Fruit fly (Drosophila melanogaster) whole organism, prepupa: ENCODE results near the gene CG7182.
A peak's percentile ranks its signal among the peaks of the same experiment; 100 is the strongest.

Experiments
- Blimp-1 ChIP-seq: fragments of 200-800 bp; sonication (Bioruptor generic); optimal IDR thresholded peaks from 3 replicates; lab custom pipeline; 2017; ENCODE audit warnings: missing biosample characterization, missing genetic modification characterization, mild to moderate bottlenecking, moderate library complexity, missing genetic modification reagents
- CG10631 ChIP-seq: fragments of 200-800 bp; sonication (Bioruptor generic); optimal IDR thresholded peaks from 2 replicates; lab custom pipeline; 2016; ENCODE audit warnings: missing biosample characterization, missing genetic modification characterization
- CG10669 ChIP-seq: fragments of 200-800 bp; sonication (Bioruptor generic); optimal IDR thresholded peaks from 3 replicates; lab custom pipeline; 2018; ENCODE audit warnings: missing biosample characterization, mild to moderate bottlenecking, missing genetic modification characterization, moderate library complexity
- CG11762 ChIP-seq: fragments of 200-800 bp; sonication (Bioruptor generic); optimal IDR thresholded peaks from 3 replicates; lab custom pipeline; 2016; ENCODE audit warnings: missing biosample characterization, missing genetic modification characterization; ENCODE audit not compliant: insufficient read depth
- CG11902 ChIP-seq: fragments of 200-800 bp; sonication (Bioruptor generic); optimal IDR thresholded peaks from 3 replicates; lab custom pipeline; 2016; ENCODE audit warnings: missing biosample characterization, missing genetic modification characterization
- CG15336 ChIP-seq: fragments of 200-800 bp; sonication (Bioruptor generic); IDR thresholded peaks from 2 replicates; pipeline ENCODE4 v1.3.6; 2022; ENCODE audit warnings: missing biosample characterization, missing genetic modification characterization
- CG1621 ChIP-seq: fragments of 200-800 bp; sonication (Bioruptor generic); optimal IDR thresholded peaks from 3 replicates; lab custom pipeline; 2018; ENCODE audit warnings: missing biosample characterization, mild to moderate bottlenecking, missing genetic modification characterization
- CG16779 ChIP-seq: fragments of 200-800 bp; sonication (Bioruptor generic); optimal IDR thresholded peaks from 3 replicates; lab custom pipeline; 2017; ENCODE audit warnings: missing biosample characterization, mild to moderate bottlenecking, missing genetic modification characterization
- CG3032 ChIP-seq: fragments of 200-800 bp; optimal IDR thresholded peaks from 2 replicates; lab custom pipeline; 2019; ENCODE audit warnings: missing biosample characterization, mild to moderate bottlenecking, missing genetic modification characterization, moderate library complexity
- CG31627 ChIP-seq: fragments of 200-800 bp; sonication (Bioruptor generic); optimal IDR thresholded peaks from 3 replicates; lab custom pipeline; 2016; ENCODE audit warnings: missing biosample characterization, missing genetic modification characterization
- CG32006 ChIP-seq: fragments of 200-800 bp; sonication (Bioruptor generic); optimal IDR thresholded peaks from 3 replicates; lab custom pipeline; 2017; ENCODE audit warnings: missing biosample characterization, mild to moderate bottlenecking, missing genetic modification characterization
- CG4318 ChIP-seq: fragments of 200-800 bp; sonication (Bioruptor generic); optimal IDR thresholded peaks from 3 replicates; lab custom pipeline; 2017; ENCODE audit warnings: missing biosample characterization, mild to moderate bottlenecking, missing genetic modification characterization
- CG6163 ChIP-seq: fragments of 200-800 bp; sonication (Bioruptor generic); IDR thresholded peaks from 3 replicates; pipeline ENCODE4 v1.3.6; 2022; ENCODE audit warnings: missing biosample characterization, missing genetic modification characterization
- CG6276 ChIP-seq: fragments of 200-800 bp; sonication (Bioruptor generic); optimal IDR thresholded peaks from 2 replicates; lab custom pipeline; 2017; ENCODE audit warnings: missing biosample characterization, mild to moderate bottlenecking, missing genetic modification characterization
- CG6792 ChIP-seq: fragments of 200-800 bp; sonication (Bioruptor generic); optimal IDR thresholded peaks from 3 replicates; lab custom pipeline; 2016; ENCODE audit warnings: missing biosample characterization, missing genetic modification characterization
- CG6808 ChIP-seq: fragments of 200-800 bp; sonication (Bioruptor generic); optimal IDR thresholded peaks from 3 replicates; lab custom pipeline; 2017; ENCODE audit warnings: missing biosample characterization, missing genetic modification characterization, mild to moderate bottlenecking, moderate library complexity, missing genetic modification reagents
- CG6854 ChIP-seq: fragments of 200-800 bp; sonication (Bioruptor generic); optimal IDR thresholded peaks from 2 replicates; lab custom pipeline; 2017; ENCODE audit warnings: missing biosample characterization, mild to moderate bottlenecking, missing genetic modification characterization
- CG7368 ChIP-seq: fragments of 200-800 bp; sonication (Bioruptor generic); optimal IDR thresholded peaks from 3 replicates; lab custom pipeline; 2016; ENCODE audit warnings: missing biosample characterization, missing genetic modification characterization
- CG8319 ChIP-seq: fragments of 200-800 bp; sonication (Bioruptor generic); optimal IDR thresholded peaks from 3 replicates; lab custom pipeline; 2016; ENCODE audit warnings: missing biosample characterization, missing genetic modification characterization
- CG8632 ChIP-seq: fragments of 200-800 bp; sonication (Bioruptor generic); optimal IDR thresholded peaks from 3 replicates; lab custom pipeline; 2016; ENCODE audit warnings: missing biosample characterization, missing genetic modification characterization
- Eip93F ChIP-seq: fragments of 200-800 bp; sonication (Bioruptor generic); optimal IDR thresholded peaks from 2 replicates; lab custom pipeline; 2016; ENCODE audit warnings: missing biosample characterization, mild to moderate bottlenecking, missing genetic modification characterization
- Ets21C ChIP-seq: fragments of 200-800 bp; sonication (Bioruptor generic); optimal IDR thresholded peaks from 3 replicates; lab custom pipeline; 2016; ENCODE audit warnings: missing biosample characterization, missing genetic modification characterization
- Ets96B ChIP-seq: fragments of 200-800 bp; optimal IDR thresholded peaks from 2 replicates; lab custom pipeline; 2019; ENCODE audit warnings: missing biosample characterization, mild to moderate bottlenecking, missing genetic modification characterization, moderate library complexity
- Gug ChIP-seq: fragments of 200-800 bp; sonication (Bioruptor generic); IDR thresholded peaks from 2 replicates; pipeline ENCODE4 v1.3.6; 2022; ENCODE audit warnings: missing biosample characterization, missing genetic modification characterization
- Hr38 ChIP-seq: sonication (Bioruptor generic); optimal IDR thresholded peaks from 2 replicates; lab custom pipeline; 2016; ENCODE audit warnings: missing biosample characterization, missing genetic modification characterization
- Hr39 ChIP-seq: fragments of 200-800 bp; sonication (Bioruptor generic); optimal IDR thresholded peaks from 2 replicates; lab custom pipeline; 2016; ENCODE audit warnings: missing biosample characterization, missing genetic modification characterization
- Lpt ChIP-seq: fragments of 200-800 bp; sonication (Bioruptor generic); optimal IDR thresholded peaks from 3 replicates; lab custom pipeline; 2016; ENCODE audit warnings: missing biosample characterization, missing genetic modification characterization
- Met ChIP-seq: fragments of 200-800 bp; sonication (Bioruptor generic); optimal IDR thresholded peaks from 3 replicates; lab custom pipeline; 2016; ENCODE audit warnings: missing biosample characterization, missing genetic modification characterization
- OdsH ChIP-seq: fragments of 200-800 bp; sonication (Bioruptor generic); optimal IDR thresholded peaks from 3 replicates; lab custom pipeline; 2016; ENCODE audit warnings: missing biosample characterization, missing genetic modification characterization
- Smox ChIP-seq: fragments of 200-800 bp; sonication (Bioruptor generic); optimal IDR thresholded peaks from 3 replicates; lab custom pipeline; 2016; ENCODE audit warnings: missing biosample characterization, missing genetic modification characterization
- Sox102F ChIP-seq: fragments of 200-800 bp; sonication (Bioruptor generic); optimal IDR thresholded peaks from 2 replicates; lab custom pipeline; 2016; ENCODE audit warnings: missing biosample characterization, mild to moderate bottlenecking, missing genetic modification characterization
- achi ChIP-seq: fragments of 200-800 bp; sonication (Bioruptor generic); optimal IDR thresholded peaks from 3 replicates; lab custom pipeline; 2016; ENCODE audit warnings: missing biosample characterization, missing genetic modification characterization
- acj6 ChIP-seq: fragments of 200-800 bp; sonication (Bioruptor generic); optimal IDR thresholded peaks from 3 replicates; lab custom pipeline; 2016; ENCODE audit warnings: missing biosample characterization, missing genetic modification characterization
- cyc ChIP-seq: fragments of 200-800 bp; sonication (Bioruptor generic); optimal IDR thresholded peaks from 3 replicates; lab custom pipeline; 2016; ENCODE audit warnings: missing biosample characterization, missing genetic modification characterization
- dac ChIP-seq: fragments of 200-800 bp; sonication (Bioruptor generic); optimal IDR thresholded peaks from 2 replicates; lab custom pipeline; 2017; ENCODE audit warnings: missing biosample characterization, mild to moderate bottlenecking, missing genetic modification characterization
- dsx ChIP-seq: fragments of 200-800 bp; optimal IDR thresholded peaks from 3 replicates; lab custom pipeline; 2019; ENCODE audit warnings: missing biosample characterization, mild to moderate bottlenecking, missing genetic modification characterization, moderate library complexity; ENCODE audit not compliant: poor library complexity, severe bottlenecking
- fd59A ChIP-seq: fragments of 200-800 bp; sonication (Bioruptor generic); optimal IDR thresholded peaks from 2 replicates; lab custom pipeline; 2017; ENCODE audit warnings: missing biosample characterization, mild to moderate bottlenecking, missing genetic modification characterization, missing genetic modification reagents
- fd85E ChIP-seq: fragments of 200-800 bp; sonication (Bioruptor generic); optimal IDR thresholded peaks from 3 replicates; lab custom pipeline; 2016; ENCODE audit warnings: missing biosample characterization, missing genetic modification characterization
- fkh ChIP-seq: fragments of 200-800 bp; sonication (Bioruptor generic); optimal IDR thresholded peaks from 3 replicates; lab custom pipeline; 2017; ENCODE audit warnings: missing biosample characterization, mild to moderate bottlenecking, missing genetic modification characterization, moderate library complexity
- lz ChIP-seq: fragments of 200-800 bp; sonication (Bioruptor generic); optimal IDR thresholded peaks from 3 replicates; lab custom pipeline; 2016; ENCODE audit warnings: missing biosample characterization, missing genetic modification characterization
- spab ChIP-seq: fragments of 200-800 bp; sonication (Bioruptor generic); optimal IDR thresholded peaks from 2 replicates; lab custom pipeline; 2017; ENCODE audit warnings: missing biosample characterization, mild to moderate bottlenecking, missing genetic modification characterization, missing genetic modification reagents
- svp ChIP-seq: fragments of 200-800 bp; sonication (Bioruptor generic); peaks from one replicate; lab custom pipeline; 2016; ENCODE audit warnings: missing biosample characterization, missing genetic modification characterization
- topi ChIP-seq: fragments of 200-800 bp; sonication (Bioruptor generic); optimal IDR thresholded peaks from 3 replicates; lab custom pipeline; 2016; ENCODE audit warnings: missing biosample characterization, missing genetic modification characterization

Gene CG7182

DNA sequence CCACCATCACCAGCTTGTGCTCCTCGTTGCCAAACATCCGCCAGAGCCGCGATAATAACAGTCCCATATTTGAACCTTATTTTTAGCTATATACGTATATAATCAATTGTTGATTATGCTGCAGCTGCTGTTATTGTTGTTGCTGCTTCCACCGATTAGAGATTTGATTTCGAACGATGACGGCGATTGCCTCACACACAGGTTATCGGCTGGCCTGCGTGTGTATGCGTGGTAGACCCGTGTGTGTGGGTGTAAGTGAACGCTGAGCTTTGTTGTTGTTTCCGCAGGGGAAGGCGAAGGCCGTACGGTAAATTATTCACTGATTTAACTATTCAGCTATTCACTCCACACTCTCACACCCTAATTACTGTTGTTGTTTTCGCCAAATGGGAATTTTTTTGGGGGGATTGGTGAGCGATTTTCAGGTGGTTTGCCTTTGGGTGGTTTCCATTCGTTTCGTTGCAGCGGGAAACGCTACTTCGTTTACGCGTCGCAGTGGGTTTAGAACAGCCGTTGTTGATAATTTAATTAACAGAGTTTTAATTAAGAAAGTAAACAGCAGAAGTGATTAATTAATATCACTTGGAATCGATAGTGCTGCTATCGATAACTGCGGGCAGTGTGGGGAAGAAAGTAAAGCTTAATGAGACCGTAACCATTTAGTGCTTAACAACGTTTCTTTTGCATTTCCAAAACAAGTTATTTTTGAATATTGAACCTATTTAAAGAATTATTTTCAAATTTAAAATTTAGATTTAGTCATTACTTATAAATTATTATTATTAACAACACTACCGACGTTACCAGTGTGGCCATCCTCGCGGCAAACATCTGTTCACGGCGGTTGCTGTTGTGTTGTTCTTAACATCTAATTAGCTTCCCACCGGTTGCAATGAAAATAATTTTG is 46.7 kb downstream of the CG7182 start, which contains the start of the genes Arl5 and CG13671 (continued):
- TF ChIP-seq Met (GFP tag; lab: Kevin White, UChicago) = no peak
- TF ChIP-seq fd59A = peak; percentile 17
- no peak for TF ChIP-seq CG6276 (GFP tag; lab: Kevin White, UChicago)
- peak; percentile 54; the same call in 1 of the 2 replicates for TF ChIP-seq CG15336 (GFP tag; lab: Robert Waterston, UW)
- TF ChIP-seq fd85E = no peak
- peak; percentile 58 for TF ChIP-seq Eip93F
- peak; percentile 39 for TF ChIP-seq Lpt (GFP tag; lab: Kevin White, UChicago)
- peak; percentile 63 for TF ChIP-seq Ets96B (tag; lab: Kevin White, UChicago)
- no peak for TF ChIP-seq CG4318 (GFP tag; lab: Kevin White, UChicago)
- TF ChIP-seq CG8632 (GFP tag; lab: Kevin White, UChicago) = peak; percentile 65
- TF ChIP-seq Sox102F (GFP tag; lab: Kevin White, UChicago) = no peak
- TF ChIP-seq topi (GFP tag; lab: Kevin White, UChicago) = peak; percentile 79
- TF ChIP-seq achi (GFP tag; lab: Kevin White, UChicago) = peak; percentile 74
- TF ChIP-seq Blimp-1 (GFP tag; lab: Kevin White, UChicago) = no peak
- peak; percentile 75 for TF ChIP-seq CG31627 (GFP tag; lab: Kevin White, UChicago)
- no peak for TF ChIP-seq Hr38 (GFP tag; lab: Kevin White, UChicago)
- peak; percentile 73 for TF ChIP-seq CG8319 (GFP tag; lab: Kevin White, UChicago)
- no peak for TF ChIP-seq CG7368 (GFP tag; lab: Kevin White, UChicago)
- TF ChIP-seq OdsH (GFP tag; lab: Kevin White, UChicago) = peak; percentile 86
- peak; percentile 72 for TF ChIP-seq cyc (GFP tag; lab: Kevin White, UChicago)
- peak; percentile 21 for TF ChIP-seq dac (GFP tag; lab: Kevin White, UChicago)
- peak; percentile 70 for TF ChIP-seq Gug (GFP tag; lab: Robert Waterston, UW)
- TF ChIP-seq acj6 = peak; percentile 79
- TF ChIP-seq lz (GFP tag; lab: Kevin White, UChicago) = peak; percentile 79
- TF ChIP-seq svp (GFP tag; lab: Kevin White, UChicago) = no peak
- no peak for TF ChIP-seq CG32006 (GFP tag; lab: Kevin White, UChicago)
- TF ChIP-seq CG6792 (GFP tag; lab: Kevin White, UChicago) = peak; percentile 72
- TF ChIP-seq dsx (GFP tag; lab: Kevin White, UChicago) = peak; percentile 44
- TF ChIP-seq Smox (GFP tag; lab: Kevin White, UChicago) = no peak
- peak; percentile 51 for TF ChIP-seq CG3032 (tag; lab: Kevin White, UChicago)
- peak; percentile 67 for TF ChIP-seq CG11762
- TF ChIP-seq fkh = peak; percentile 92
- peak; percentile 87 for TF ChIP-seq CG10631
- TF ChIP-seq CG10669 (GFP tag; lab: Kevin White, UChicago) = no peak
- TF ChIP-seq CG16779 (tag; lab: Kevin White, UChicago) = no peak

DNA sequence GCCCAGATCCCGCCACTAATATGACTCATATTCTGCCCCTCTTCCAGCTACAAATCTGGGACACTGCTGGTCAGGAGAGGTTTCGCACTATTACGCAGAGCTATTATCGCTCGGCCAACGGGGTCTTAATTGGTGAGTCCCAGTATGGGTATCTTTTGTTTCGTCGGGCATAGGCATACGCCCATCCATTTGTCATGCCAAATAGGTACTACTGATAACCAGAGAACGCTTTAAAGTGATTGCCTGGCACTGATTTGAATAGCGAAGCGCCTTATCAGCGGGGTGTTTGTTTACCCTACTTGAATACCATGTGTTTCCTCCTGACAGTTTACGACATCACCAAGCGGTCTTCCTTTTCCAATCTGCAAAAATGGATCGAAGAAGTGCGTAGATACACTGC is 48.7 kb downstream of the CG7182 start:
- TF ChIP-seq CG6854 (GFP tag; lab: Kevin White, UChicago) = no peak
- TF ChIP-seq CG4318 (GFP tag; lab: Kevin White, UChicago) = no peak
- no peak for TF ChIP-seq CG1621 (tag; lab: Kevin White, UChicago)
- no peak for TF ChIP-seq dac (GFP tag; lab: Kevin White, UChicago)
- TF ChIP-seq Ets21C (GFP tag; lab: Kevin White, UChicago) = no peak
- TF ChIP-seq CG6163 (GFP tag; lab: Robert Waterston, UW) = no peak
- TF ChIP-seq CG11902 (GFP tag; lab: Kevin White, UChicago) = no peak
- no peak for TF ChIP-seq spab (GFP tag; lab: Kevin White, UChicago)
- no peak for TF ChIP-seq CG6792 (GFP tag; lab: Kevin White, UChicago)
- no peak for TF ChIP-seq achi (GFP tag; lab: Kevin White, UChicago)
- no peak for TF ChIP-seq OdsH (GFP tag; lab: Kevin White, UChicago)
- no peak for TF ChIP-seq CG16779 (tag; lab: Kevin White, UChicago)
- no peak for TF ChIP-seq CG10631
- TF ChIP-seq Hr38 (GFP tag; lab: Kevin White, UChicago) = no peak
- TF ChIP-seq Eip93F = no peak
- TF ChIP-seq cyc (GFP tag; lab: Kevin White, UChicago) = no peak
- no peak for TF ChIP-seq Hr39 (GFP tag; lab: Kevin White, UChicago)
- TF ChIP-seq CG6808 (GFP tag; lab: Kevin White, UChicago) = no peak
